Fruit fly (Drosophila melanogaster) whole organism, embryonic: Measurements from ENCODE around the gene Spn27A.

Source experiments
- Adf1 ChIP-seq: fragments of 200-800 bp; sonication (Bioruptor generic); IDR thresholded peaks from 2 replicates; pipeline ENCODE4 v1.3.6; 2022; ENCODE audit warnings: missing biosample characterization, missing genetic modification characterization
- Atf6 ChIP-seq: fragments of 200-800 bp; sonication (Bioruptor generic); IDR thresholded peaks from 2 replicates; pipeline ENCODE4 v1.3.6; 2022; ENCODE audit warnings: missing biosample characterization, missing genetic modification characterization
- Bteb2 ChIP-seq: fragments of 200-800 bp; sonication (Bioruptor generic); optimal IDR thresholded peaks from 2 replicates; lab custom pipeline; 2016; ENCODE audit warnings: missing biosample characterization, missing genetic modification characterization
- CG10147 ChIP-seq: fragments of 200-800 bp; sonication (Bioruptor generic); optimal IDR thresholded peaks from 2 replicates; lab custom pipeline; 2019; ENCODE audit warnings: missing biosample characterization, mild to moderate bottlenecking, missing genetic modification characterization, moderate library complexity
- CG10267 ChIP-seq: fragments of 200-800 bp; sonication (Bioruptor generic); optimal IDR thresholded peaks from 2 replicates; lab custom pipeline; 2018; ENCODE audit warnings: missing biosample characterization, mild to moderate bottlenecking, missing genetic modification characterization, moderate library complexity
- CG10979 ChIP-seq: fragments of 200-800 bp; sonication (Bioruptor generic); optimal IDR thresholded peaks from 2 replicates; lab custom pipeline; 2018; ENCODE audit warnings: missing biosample characterization, mild to moderate bottlenecking, missing genetic modification characterization, moderate library complexity
- CG12942 ChIP-seq: fragments of 200-800 bp; sonication (Bioruptor generic); optimal IDR thresholded peaks from 3 replicates; lab custom pipeline; 2016; ENCODE audit warnings: missing biosample characterization, missing genetic modification characterization
- CG13894 ChIP-seq: fragments of 200-800 bp; sonication (Bioruptor generic); optimal IDR thresholded peaks from 3 replicates; lab custom pipeline; 2018; ENCODE audit warnings: missing biosample characterization, mild to moderate bottlenecking, missing genetic modification characterization, moderate library complexity
- CG14965 ChIP-seq: fragments of 200-800 bp; sonication (Bioruptor generic); optimal IDR thresholded peaks from 2 replicates; lab custom pipeline; 2016; ENCODE audit warnings: missing biosample characterization, missing genetic modification characterization, borderline replicate concordance
- CG1647 ChIP-seq: fragments of 200-800 bp; sonication (Bioruptor generic); optimal IDR thresholded peaks from 3 replicates; lab custom pipeline; 2016; ENCODE audit warnings: missing biosample characterization, missing genetic modification characterization
- CG17186 ChIP-seq: fragments of 200-800 bp; sonication (Bioruptor generic); optimal IDR thresholded peaks from 3 replicates; lab custom pipeline; 2017; ENCODE audit warnings: missing biosample characterization, missing genetic modification reagents, missing genetic modification characterization
- CG17829 ChIP-seq: fragments of 200-800 bp; optimal IDR thresholded peaks from 2 replicates; lab custom pipeline; 2019; ENCODE audit warnings: missing biosample characterization, mild to moderate bottlenecking, missing genetic modification characterization, moderate library complexity
- CG17912 ChIP-seq: fragments of 200-800 bp; sonication (Bioruptor generic); optimal IDR thresholded peaks from 2 replicates; lab custom pipeline; 2018; ENCODE audit warnings: missing biosample characterization, mild to moderate bottlenecking, missing genetic modification characterization
- CG2202 ChIP-seq: fragments of 200-800 bp; sonication (Bioruptor generic); optimal IDR thresholded peaks from 2 replicates; lab custom pipeline; 2018; ENCODE audit warnings: missing biosample characterization, mild to moderate bottlenecking, missing genetic modification characterization
- CG30403 ChIP-seq: fragments of 200-800 bp; sonication (Bioruptor generic); optimal IDR thresholded peaks from 3 replicates; lab custom pipeline; 2016; ENCODE audit warnings: missing biosample characterization, missing genetic modification characterization
- CG32772 ChIP-seq: fragments of 200-800 bp; sonication (Bioruptor generic); IDR thresholded peaks from 2 replicates; pipeline ENCODE4 v1.3.6; 2022; ENCODE audit warnings: missing biosample characterization, missing genetic modification characterization
- CG3407 ChIP-seq: fragments of 200-800 bp; sonication (Bioruptor generic); optimal IDR thresholded peaks from 2 replicates; lab custom pipeline; 2018; ENCODE audit warnings: missing biosample characterization, mild to moderate bottlenecking, missing genetic modification characterization
- CG34224 ChIP-seq: fragments of 200-800 bp; sonication (Bioruptor generic); IDR thresholded peaks from 3 replicates; pipeline ENCODE4 v1.3.6; 2022; ENCODE audit warnings: missing biosample characterization, missing genetic modification characterization; ENCODE audit not compliant: partially characterized antibody
- CG6272 ChIP-seq: fragments of 200-800 bp; sonication (Bioruptor generic); IDR thresholded peaks from 2 replicates; pipeline ENCODE4 v1.3.6; 2022; ENCODE audit warnings: missing biosample characterization, missing genetic modification characterization
- CG8281 ChIP-seq: fragments of 200-800 bp; sonication (Bioruptor generic); optimal IDR thresholded peaks from 2 replicates; lab custom pipeline; 2018; ENCODE audit warnings: missing biosample characterization, mild to moderate bottlenecking, missing genetic modification characterization, moderate library complexity
- CG8924 ChIP-seq: fragments of 200-800 bp; optimal IDR thresholded peaks from 3 replicates; lab custom pipeline; 2019; ENCODE audit warnings: missing biosample characterization, mild to moderate bottlenecking, missing genetic modification characterization, moderate library complexity
- HLH4C ChIP-seq: fragments of 200-800 bp; sonication (Bioruptor generic); IDR thresholded peaks from 3 replicates; pipeline ENCODE4 v1.3.6; 2022; ENCODE audit warnings: missing biosample characterization, missing genetic modification characterization; ENCODE audit not compliant: partially characterized antibody
- HmgZ ChIP-seq: fragments of 200-800 bp; sonication (Bioruptor generic); optimal IDR thresholded peaks from 2 replicates; lab custom pipeline; 2018; ENCODE audit warnings: missing biosample characterization, mild to moderate bottlenecking, missing genetic modification characterization
- Jarid2 ChIP-seq: fragments of 200-800 bp; sonication (Bioruptor generic); optimal IDR thresholded peaks from 3 replicates; lab custom pipeline; 2017; ENCODE audit warnings: mild to moderate bottlenecking, missing biosample characterization, missing genetic modification reagents, missing genetic modification characterization
- Mad ChIP-seq: fragments of 200-800 bp; sonication (Bioruptor generic); optimal IDR thresholded peaks from 2 replicates; lab custom pipeline; 2016; ENCODE audit warnings: missing biosample characterization, missing genetic modification characterization
- NC2α ChIP-seq: fragments of 200-800 bp; sonication (Bioruptor generic); optimal IDR thresholded peaks from 2 replicates; lab custom pipeline; 2016; ENCODE audit warnings: missing biosample characterization, missing genetic modification characterization
- NK7.1 ChIP-seq: fragments of 200-800 bp; sonication (Bioruptor generic); optimal IDR thresholded peaks from 3 replicates; lab custom pipeline; 2016; ENCODE audit warnings: missing biosample characterization, missing genetic modification characterization
- Nf-YC ChIP-seq: fragments of 200-800 bp; optimal IDR thresholded peaks from 3 replicates; lab custom pipeline; 2019; ENCODE audit warnings: missing biosample characterization, mild to moderate bottlenecking, missing genetic modification characterization, moderate library complexity
- Scr ChIP-seq: fragments of 200-800 bp; sonication (Bioruptor generic); IDR thresholded peaks from 2 replicates; pipeline ENCODE4 v1.3.6; 2022; ENCODE audit warnings: missing biosample characterization, missing genetic modification characterization; ENCODE audit not compliant: partially characterized antibody
- ac ChIP-seq: fragments of 200-800 bp; sonication (Bioruptor generic); optimal IDR thresholded peaks from 3 replicates; lab custom pipeline; 2017; ENCODE audit warnings: missing biosample characterization, mild to moderate bottlenecking, missing genetic modification characterization
- ci ChIP-seq: fragments of 200-800 bp; sonication (Bioruptor generic); IDR thresholded peaks from 3 replicates; pipeline ENCODE4 v1.3.6; 2022; ENCODE audit warnings: missing biosample characterization, missing genetic modification characterization
- cwo ChIP-seq: fragments of 200-800 bp; sonication (Bioruptor generic); optimal IDR thresholded peaks from 3 replicates; lab custom pipeline; 2017; ENCODE audit warnings: missing biosample characterization, missing genetic modification characterization, mild to moderate bottlenecking, moderate library complexity, missing genetic modification reagents
- dysf ChIP-seq: fragments of 200-800 bp; sonication (Bioruptor generic); IDR thresholded peaks from 3 replicates; pipeline ENCODE4 v1.3.6; 2022; ENCODE audit warnings: missing biosample characterization, missing genetic modification characterization
- exex ChIP-seq: fragments of 200-800 bp; sonication (Bioruptor generic); optimal IDR thresholded peaks from 4 replicates; lab custom pipeline; 2018; ENCODE audit warnings: missing biosample characterization, mild to moderate bottlenecking, missing genetic modification characterization, moderate library complexity
- gem ChIP-seq: fragments of 200-800 bp; sonication (Bioruptor generic); optimal IDR thresholded peaks from 2 replicates; lab custom pipeline; 2019; ENCODE audit warnings: missing biosample characterization, mild to moderate bottlenecking, missing genetic modification characterization, moderate library complexity
- gsb-n ChIP-seq: fragments of 200-800 bp; sonication (Bioruptor generic); optimal IDR thresholded peaks from 3 replicates; lab custom pipeline; 2018; ENCODE audit warnings: missing biosample characterization, mild to moderate bottlenecking, missing genetic modification characterization
- hkb ChIP-seq, 2 experiments: fragments of 200-800 bp in 1 of 2; fragments of >200 bp in 1 of 2; sonication (Bioruptor generic) in 1 of 2; IDR thresholded peaks in 1 of 2; optimal IDR thresholded peaks in 1 of 2; 2 replicates each; pipeline versions ENCODE4 v1.3.6 to Lab custom; 2017 to 2022; ENCODE audit warnings: missing biosample characterization in 1 of 2, missing genetic modification characterization in 1 of 2
- nom ChIP-seq: fragments of 200-800 bp; sonication (Bioruptor generic); optimal IDR thresholded peaks from 2 replicates; lab custom pipeline; 2017; ENCODE audit warnings: missing biosample characterization, missing genetic modification characterization, mild to moderate bottlenecking, moderate library complexity, missing genetic modification reagents
- oc ChIP-seq: fragments of 200-800 bp; sonication (Bioruptor generic); optimal IDR thresholded peaks from 2 replicates; lab custom pipeline; 2018; ENCODE audit warnings: missing biosample characterization, mild to moderate bottlenecking, missing genetic modification characterization, moderate library complexity
- ro ChIP-seq: fragments of 200-800 bp; sonication (Bioruptor generic); IDR thresholded peaks from 2 replicates; pipeline ENCODE4 v1.3.6; 2022; ENCODE audit warnings: missing biosample characterization, missing genetic modification characterization
- run ChIP-seq: fragments of 200-800 bp; sonication (Bioruptor generic); optimal IDR thresholded peaks from 3 replicates; lab custom pipeline; 2018; ENCODE audit warnings: missing biosample characterization, mild to moderate bottlenecking, missing genetic modification characterization
- schlank ChIP-seq: fragments of 200-800 bp; sonication (Bioruptor generic); optimal IDR thresholded peaks from 2 replicates; lab custom pipeline; 2018; ENCODE audit warnings: missing biosample characterization, mild to moderate bottlenecking, missing genetic modification characterization
- sens ChIP-seq: fragments of 200-800 bp; sonication (Bioruptor generic); peaks from one replicate; lab custom pipeline; 2016; ENCODE audit warnings: missing biosample characterization, missing genetic modification characterization
- sens-2 ChIP-seq: fragments of 200-800 bp; sonication (Bioruptor generic); IDR thresholded peaks from 2 replicates; pipeline ENCODE4 v1.3.6; 2022; ENCODE audit warnings: missing biosample characterization, missing genetic modification characterization
- sna ChIP-seq: fragments of 200-800 bp; sonication (Bioruptor generic); IDR thresholded peaks from 2 replicates; pipeline ENCODE4 v1.3.6; 2022; ENCODE audit warnings: missing biosample characterization, missing genetic modification characterization; ENCODE audit not compliant: partially characterized antibody
- sug ChIP-seq: fragments of 200-800 bp; optimal IDR thresholded peaks from 2 replicates; lab custom pipeline; 2019; ENCODE audit warnings: missing biosample characterization, mild to moderate bottlenecking, missing genetic modification characterization, moderate library complexity
- tup ChIP-seq: fragments of 200-800 bp; sonication (Bioruptor generic); optimal IDR thresholded peaks from 2 replicates; lab custom pipeline; 2016; ENCODE audit warnings: missing biosample characterization, mild to moderate bottlenecking, missing genetic modification characterization, moderate library complexity
- vfl ChIP-seq: fragments of 200-800 bp; sonication (Bioruptor generic); optimal IDR thresholded peaks from 2 replicates; lab custom pipeline; 2016; ENCODE audit warnings: missing biosample characterization, missing genetic modification characterization

Spn27A gene

DNA sequence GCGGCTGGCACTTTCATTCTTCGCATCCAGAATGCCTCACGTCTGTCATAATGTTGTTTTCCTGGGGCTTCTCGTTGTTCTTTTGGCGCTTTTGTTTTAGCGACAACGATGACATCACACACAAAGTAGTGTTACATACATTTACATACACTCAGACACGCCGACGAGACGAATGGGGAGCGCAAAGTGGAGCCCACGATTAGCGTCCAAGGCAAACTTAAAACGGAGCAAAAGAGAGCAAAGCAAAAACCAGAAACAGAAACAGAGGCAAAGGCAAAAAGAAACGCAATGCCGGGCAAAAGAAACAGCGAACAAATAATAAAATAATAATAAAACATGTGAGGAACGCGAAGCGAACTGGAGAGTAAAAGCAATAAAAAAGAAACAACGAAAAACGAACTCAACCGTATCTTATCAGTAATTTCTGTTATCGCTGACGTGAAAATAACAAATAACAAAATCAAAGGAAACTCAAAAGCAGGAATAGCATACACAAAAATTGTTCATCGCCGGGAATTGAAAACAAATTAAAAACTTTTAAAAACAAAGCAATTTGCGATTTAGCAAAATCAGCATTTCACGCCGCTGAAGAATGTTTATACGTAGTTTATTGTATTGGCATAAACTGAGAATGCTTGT lies 28.6 kb downstream of the Spn27A start (continued):
- TF ChIP-seq CG3407 (GFP tag; lab: Kevin White, UChicago) (no peak), sens (GFP tag; lab: Kevin White, UChicago) (peak; percentile 15), CG6272 (GFP tag; lab: Robert Waterston, UW) (no peak), CG13894 (tag; lab: Kevin White, UChicago) (peak; percentile 32), Scr (GFP tag; lab: Robert Waterston, UW) (no peak), CG34224 (peak; percentile 49; the same call in 2 of the 3 replicates), schlank (no peak), vfl (GFP tag; lab: Kevin White, UChicago) (no peak), run (tag; lab: Kevin White, UChicago) (no peak), Jarid2 (GFP tag; lab: Kevin White, UChicago) (no peak), CG17912 (no peak), ci (GFP tag; lab: Robert Waterston, UW) (0 out of 3 replicates have a peak, but pooled peaks have one; percentile 55), ac (no peak), HLH4C (no peak), tup (GFP tag; lab: Kevin White, UChicago) (no peak), ro (no peak), CG8924 (tag; lab: Kevin White, UChicago) (peak; percentile 8), Mad (GFP tag; lab: Kevin White, UChicago) (no peak), HmgZ (tag; lab: Kevin White, UChicago) (peak; percentile 40), CG14965 (GFP tag; lab: Kevin White, UChicago) (no peak), cwo (GFP tag; lab: Kevin White, UChicago) (no peak)

dm6 chr2L:6643218-6643756 lies 29.9 kb downstream of the Spn27A start:
- TF ChIP-seq hkb (optimal IDR thresholded peaks at IDR 0.05; lab: Kevin White, UChicago) (no peak), hkb (GFP tag; IDR thresholded peaks at IDR 0.05; lab: Robert Waterston, UW) (no peak), CG12942 (GFP tag; lab: Kevin White, UChicago) (no peak), CG2202 (no peak), CG8281 (tag; lab: Kevin White, UChicago) (peak; percentile 98), nom (no peak), dysf (no peak), CG1647 (GFP tag; lab: Kevin White, UChicago) (no peak), Bteb2 (no peak), NC2α (no peak), CG32772 (GFP tag; lab: Robert Waterston, UW) (peak; percentile 12; the same call in 1 of the 2 replicates), CG17186 (GFP tag; lab: Kevin White, UChicago) (no peak), Nf-YC (tag; lab: Kevin White, UChicago) (no peak), Mad (GFP tag; lab: Kevin White, UChicago) (no peak), Adf1 (GFP tag; lab: Robert Waterston, UW) (peak; percentile 17; the same call in 1 of the 2 replicates), Atf6 (GFP tag; lab: Robert Waterston, UW) (no peak), sna (GFP tag; lab: Robert Waterston, UW) (no peak), CG10267 (tag; lab: Kevin White, UChicago) (no peak), CG10979 (tag; lab: Kevin White, UChicago) (no peak), NK7.1 (no peak), sens-2 (GFP tag; lab: Robert Waterston, UW) (no peak), sug (tag; lab: Kevin White, UChicago) (peak; percentile 37), gsb-n (tag; lab: Kevin White, UChicago) (no peak), CG17829 (no peak), CG10147 (peak; percentile 15), gem (no peak), exex (tag; lab: Kevin White, UChicago) (peak; percentile 64), oc (tag; lab: Kevin White, UChicago) (no peak), CG30403 (no peak)
